Worm (Caenorhabditis elegans) whole organism, L4 larva: ENCODE results near the gene clec-160.

Experiments used
- F26F4.8 ChIP-seq: fragments of 200-800 bp; sonication (Bioruptor generic); conservative IDR thresholded peaks from 2 replicates; pipeline ENCODE4 v1.3.6; 2022; ENCODE audit warnings: missing genetic modification characterization, missing compliant biosample characterization
- ama-1 ChIP-seq: fragments of 150-350 bp; optimal IDR thresholded peaks from 2 replicates; lab custom pipeline; 2014; ENCODE audit warnings: inconsistent platforms, mixed read lengths
- daf-8 ChIP-seq: fragments of 200-800 bp; sonication (Bioruptor generic); IDR thresholded peaks from 2 replicates; pipeline ENCODE4 v1.3.6; 2022; ENCODE audit warnings: missing genetic modification characterization, missing compliant biosample characterization
- fkh-10 ChIP-seq: fragments of 150-350 bp; optimal IDR thresholded peaks from 2 replicates; lab custom pipeline; 2014; ENCODE audit warnings: missing biosample characterization, missing genetic modification reagents, missing genetic modification characterization
- lin-13 ChIP-seq: fragments of 150-350 bp; optimal IDR thresholded peaks from 2 replicates; lab custom pipeline; 2014; ENCODE audit warnings: missing biosample characterization, missing genetic modification reagents, missing genetic modification characterization
- nhr-28 ChIP-seq: fragments of 150-350 bp; optimal IDR thresholded peaks from 2 replicates; lab custom pipeline; 2014; ENCODE audit warnings: missing biosample characterization, missing genetic modification characterization

DNA sequence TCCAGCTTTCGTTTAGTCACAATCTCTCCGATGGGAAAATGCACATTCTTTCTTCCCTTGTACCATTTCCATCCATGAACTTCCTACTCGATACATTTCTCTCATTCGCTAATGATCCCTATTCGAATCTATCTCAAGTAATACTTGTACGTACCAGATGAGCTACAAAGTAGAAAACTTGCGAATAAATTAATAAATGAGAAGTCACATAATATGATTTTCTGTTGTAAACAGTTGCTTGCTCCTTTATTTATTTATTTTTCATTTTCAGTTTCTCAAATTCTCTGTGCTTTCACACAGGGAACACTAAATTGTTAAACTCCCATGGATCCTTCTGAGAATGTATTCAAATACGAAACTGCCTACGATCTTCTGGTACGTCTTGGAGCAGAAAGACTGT is 49.6 kb downstream of the clec-160 start, which contains the start of gene rfs-1:
- no peak for TF ChIP-seq F26F4.8 (GFP tag; lab: Robert Waterston, UW)
- no peak for TF ChIP-seq fkh-10
- TF ChIP-seq ama-1 (lab: Kevin White, UChicago): no peak
- no peak for TF ChIP-seq lin-13 (GFP tag; lab: Kevin White, UChicago)
- TF ChIP-seq daf-8 (GFP tag; lab: Robert Waterston, UW): no peak
- TF ChIP-seq nhr-28 (tag; lab: Kevin White, UChicago): no peak
